3 fruit fly cellular contexts compared by ENCODE assay signal in genomic region chr3L:7149388-7149787, dm6.
TF ChIP-seq lines count a peak whose summit lies in the region.

No protein-coding gene starts in this region.

- no peak for TF ChIP-seq CTCF in whole organism, embryonic (GFP tag; optimal IDR thresholded peaks at IDR 0.05; lab: Kevin White, UChicago)

TF ChIP-seq in whole organism, embryonic, 481 proteins besides CTCF, POLR2A, EP300 and RAD21 (continues in another document):
- TF ChIP-seq CG8359 (GFP tag; optimal IDR thresholded peaks at IDR 0.05; lab: Kevin White, UChicago; ENCODE audit: borderline replicate concordance) (no peak), Awh (GFP tag; IDR thresholded peaks at IDR 0.05; lab: Robert Waterston, UW) (no peak), HLH4C (GFP tag; IDR thresholded peaks at IDR 0.05; lab: Robert Waterston, UW; ENCODE audit: partially characterized antibody) (0 out of 3 replicates have a peak, but pooled peaks have one; percentile 26), CG12071 (GFP tag; optimal IDR thresholded peaks at IDR 0.05; lab: Kevin White, UChicago) (no peak), stc (GFP tag; IDR thresholded peaks at IDR 0.05; lab: Robert Waterston, UW) (no peak), CG15601 (tag; optimal IDR thresholded peaks at IDR 0.05; lab: Kevin White, UChicago) (no peak), ap (GFP tag; IDR thresholded peaks at IDR 0.05; lab: Robert Waterston, UW) (no peak), so (GFP tag; IDR thresholded peaks at IDR 0.05; lab: Robert Waterston, UW) (no peak), CG18011 (GFP tag; optimal IDR thresholded peaks at IDR 0.05; lab: Kevin White, UChicago) (no peak), pum (GFP tag; optimal IDR thresholded peaks at IDR 0.05; lab: Kevin White, UChicago) (no peak), tin (GFP tag; optimal IDR thresholded peaks at IDR 0.05; lab: Kevin White, UChicago) (no peak), twi (tag; optimal IDR thresholded peaks at IDR 0.05; lab: Kevin White, UChicago) (peak; percentile 22), CG4707 (GFP tag; optimal IDR thresholded peaks at IDR 0.05; lab: Kevin White, UChicago) (no peak), CG10979 (tag; optimal IDR thresholded peaks at IDR 0.05; lab: Kevin White, UChicago) (no peak), CG2199 (GFP tag; IDR thresholded peaks at IDR 0.05; lab: Robert Waterston, UW) (no peak), oc (tag; optimal IDR thresholded peaks at IDR 0.05; lab: Kevin White, UChicago) (peak; percentile 24), ranshi (GFP tag; IDR thresholded peaks at IDR 0.05; lab: Robert Waterston, UW) (no peak), fu2 (GFP tag; optimal IDR thresholded peaks at IDR 0.05; lab: Kevin White, UChicago) (no peak), CG10959 (GFP tag; IDR thresholded peaks at IDR 0.05; lab: Robert Waterston, UW) (no peak), chinmo (GFP tag; IDR thresholded peaks at IDR 0.05; lab: Robert Waterston, UW; ENCODE audit: partially characterized antibody) (0 out of 4 replicates have a peak, but pooled peaks have one; percentile 18), Hmx (GFP tag; optimal IDR thresholded peaks at IDR 0.05; lab: Kevin White, UChicago) (no peak), shn (GFP tag; optimal IDR thresholded peaks at IDR 0.05; lab: Kevin White, UChicago) (no peak), CG17612 (GFP tag; IDR thresholded peaks at IDR 0.05; lab: Robert Waterston, UW) (no peak), Dbx (GFP tag; IDR thresholded peaks at IDR 0.05; lab: Robert Waterston, UW) (no peak), CG12299 (tag; optimal IDR thresholded peaks at IDR 0.05; lab: Kevin White, UChicago) (no peak), pzg (GFP tag; optimal IDR thresholded peaks at IDR 0.05; lab: Kevin White, UChicago) (no peak), NK7.1 (GFP tag; optimal IDR thresholded peaks at IDR 0.05; lab: Kevin White, UChicago) (no peak), ttk (GFP tag; IDR thresholded peaks at IDR 0.05; lab: Robert Waterston, UW) (no peak), stwl (tag; optimal IDR thresholded peaks at IDR 0.05; lab: Kevin White, UChicago) (no peak), cg (GFP tag; optimal IDR thresholded peaks at IDR 0.05; lab: Kevin White, UChicago) (peak; percentile 64), CG17829 (tag; optimal IDR thresholded peaks at IDR 0.05; lab: Kevin White, UChicago) (no peak)

TF ChIP-seq in whole organism, pupa, 21 proteins besides CTCF, POLR2A, EP300 and RAD21:
- TF ChIP-seq gl (tag; optimal IDR thresholded peaks at IDR 0.05; lab: Kevin White, UChicago) (peak; percentile 34), CG15710 (tag; optimal IDR thresholded peaks at IDR 0.05; lab: Kevin White, UChicago) (no peak), EcR (GFP tag; optimal IDR thresholded peaks at IDR 0.05; lab: Kevin White, UChicago) (peak; percentile 88)

TF ChIP-seq in whole organism, wandering third instar larva, 38 proteins besides CTCF, POLR2A, EP300 and RAD21:
- TF ChIP-seq h (GFP tag; optimal IDR thresholded peaks at IDR 0.05; lab: Kevin White, UChicago) (no peak), Dfd (GFP tag; optimal IDR thresholded peaks at IDR 0.05; lab: Kevin White, UChicago) (peak; percentile 90)

Comparison
In these comparisons a context has a peak if more than half of its experiments do, and no peak if none do; other contexts are left out.
1. Of the 10 proteins assayed by ChIP-seq in both whole organism, embryonic and whole organism, wandering third instar larva: peak only in whole organism, embryonic: none; only in whole organism, wandering third instar larva: Dfd; in both: none; in neither: 9.